Worm (Caenorhabditis elegans): ENCODE measurements around the gene T16G12.12.

ce11 chrIII:10033881-10034280 lies 19.5 kb upstream of the T16G12.12 start, which contains the start of gene M04D8.8:
- TF ChIP-seq sup-37 (GFP tag; optimal IDR thresholded peaks at IDR 0.05): no peak
- no peak for TF ChIP-seq egl-13 (tag; optimal IDR thresholded peaks at IDR 0.05)
- no peak for TF ChIP-seq tlp-1 (tag; optimal IDR thresholded peaks at IDR 0.05)

Measured in whole organism, L1 larva.